Worm (Caenorhabditis elegans): ENCODE results near the gene npr-1.

Gene npr-1

ce11 chrX:4790614-4791013 is 20.8 kb upstream of the npr-1 start (continued):
- no peak for TF ChIP-seq Y95B8A.8 (GFP tag; IDR thresholded peaks at IDR 0.05)

ce11 chrX:4788958-4789357 is 19.2 kb upstream of the npr-1 start:
- peak; percentile 84 for TF ChIP-seq nhr-90 (tag; optimal IDR thresholded peaks at IDR 0.05)
- peak; percentile 77; the same call in 1 of the 2 replicates for TF ChIP-seq egl-44 (GFP tag; IDR thresholded peaks at IDR 0.05)
- TF ChIP-seq ztf-26 (tag; optimal IDR thresholded peaks at IDR 0.05) = peak; percentile 30
- TF ChIP-seq ztf-22 (GFP tag; optimal IDR thresholded peaks at IDR 0.05) = no peak
- TF ChIP-seq sptf-2 (GFP tag; optimal IDR thresholded peaks at IDR 0.05) = peak; percentile 87
- TF ChIP-seq ceh-58 (GFP tag; IDR thresholded peaks at IDR 0.05) = no peak
- peak; percentile 75 for TF ChIP-seq D2030.7 (GFP tag; IDR thresholded peaks at IDR 0.05)
- TF ChIP-seq B0035.1 (tag; optimal IDR thresholded peaks at IDR 0.05) = peak; percentile 18
- peak; percentile 61 for TF ChIP-seq atf-7 (tag; optimal IDR thresholded peaks at IDR 0.05)
- peak; percentile 73 for TF ChIP-seq attf-6 (GFP tag; IDR thresholded peaks at IDR 0.05)
- peak; percentile 88 for TF ChIP-seq pbrm-1 (GFP tag; IDR thresholded peaks at IDR 0.05)
- TF ChIP-seq B0336.3 (GFP tag; IDR thresholded peaks at IDR 0.05) = no peak
- peak; percentile 63 for TF ChIP-seq snpc-3.4 (tag; optimal IDR thresholded peaks at IDR 0.05)
- peak; percentile 23 for TF ChIP-seq mes-4 (tag; optimal IDR thresholded peaks at IDR 0.05)
- no peak for TF ChIP-seq tlf-1 (GFP tag; optimal IDR thresholded peaks at IDR 0.05)
- TF ChIP-seq cebp-1 (GFP tag; IDR thresholded peaks at IDR 0.05) = peak; percentile 34; the same call in 1 of the 2 replicates
- TF ChIP-seq cebp-1 (tag; optimal IDR thresholded peaks at IDR 0.05) = peak; percentile 65
- peak; percentile 93 for TF ChIP-seq him-1 (tag; optimal IDR thresholded peaks at IDR 0.05)
- peak; percentile 18 to 22 for TF ChIP-seq let-607 (tag; optimal IDR thresholded peaks at IDR 0.05)
- peak; percentile 88 for TF ChIP-seq ztf-25 (GFP tag; IDR thresholded peaks at IDR 0.05)
- TF ChIP-seq lsy-27 (tag; optimal IDR thresholded peaks at IDR 0.05; ENCODE audit: borderline replicate concordance, insufficient read depth) = peak; percentile 39
- TF ChIP-seq xnd-1 (tag; optimal IDR thresholded peaks at IDR 0.05) = no peak
- TF ChIP-seq C06A6.2 (GFP tag; conservative IDR thresholded peaks at IDR 0.05) = no peak
- peak; percentile 31 for TF ChIP-seq somi-1 (GFP tag; optimal IDR thresholded peaks at IDR 0.05)
- peak; percentile 66 for TF ChIP-seq zim-3 (tag; optimal IDR thresholded peaks at IDR 0.05)
- TF ChIP-seq nfya-1 (tag; optimal IDR thresholded peaks at IDR 0.05; ENCODE audit: borderline replicate concordance, insufficient read depth) = no peak
- TF ChIP-seq F52B5.7 (tag; optimal IDR thresholded peaks at IDR 0.05) = peak; percentile 39
- TF ChIP-seq hlh-26 (GFP tag; conservative IDR thresholded peaks at IDR 0.05) = no peak
- peak; percentile 88 for TF ChIP-seq Y56A3A.18 (GFP tag; IDR thresholded peaks at IDR 0.05)
- peak; percentile 89 for TF ChIP-seq mxl-1 (tag; optimal IDR thresholded peaks at IDR 0.05)
- TF ChIP-seq ekl-4 (GFP tag; IDR thresholded peaks at IDR 0.05) = peak; percentile 81
- TF ChIP-seq C17E4.6 (GFP tag; IDR thresholded peaks at IDR 0.05) = 0 out of 2 replicates have a peak, but pooled peaks have one; percentile 31
- TF ChIP-seq ets-4 (GFP tag; optimal IDR thresholded peaks at IDR 0.05) = peak; percentile 12
- peak; percentile 85 for TF ChIP-seq rpc-1 (optimal IDR thresholded peaks at IDR 0.05)
- TF ChIP-seq rpc-1 (tag; optimal IDR thresholded peaks at IDR 0.05) = peak; percentile 97
- no peak for TF ChIP-seq nhr-179 (tag; optimal IDR thresholded peaks at IDR 0.05)
- TF ChIP-seq repo-1 (tag; optimal IDR thresholded peaks at IDR 0.05) = peak; percentile 40
- TF ChIP-seq snpc-4 (GFP tag; optimal IDR thresholded peaks at IDR 0.05) = peak; percentile 75
- peak in 3 of 4 experiments; percentile 37 to 70 (median 67) for TF ChIP-seq snpc-4 (tag; optimal IDR thresholded peaks at IDR 0.05)
- TF ChIP-seq hmg-1.2 (GFP tag; IDR thresholded peaks at IDR 0.05) = peak; percentile 78
- 0 out of 2 replicates have a peak, but pooled peaks have one; percentile 21 for TF ChIP-seq hmg-20 (GFP tag; IDR thresholded peaks at IDR 0.05)
- TF ChIP-seq sdz-38 (tag; optimal IDR thresholded peaks at IDR 0.05) = no peak
- TF ChIP-seq tbp1 (GFP tag; optimal IDR thresholded peaks at IDR 0.05) = peak; percentile 99
- TF ChIP-seq nhr-27 (tag; optimal IDR thresholded peaks at IDR 0.05) = no peak
- peak; percentile 61 for TF ChIP-seq T07F8.4 (tag; optimal IDR thresholded peaks at IDR 0.05)
- TF ChIP-seq lin-26 (GFP tag; IDR thresholded peaks at IDR 0.05) = peak; percentile 97
- TF ChIP-seq die-1 (tag; optimal IDR thresholded peaks at IDR 0.05) = peak; percentile 93
